Fruit fly (Drosophila melanogaster) whole organism, adult: ENCODE measurements around the gene CG14984.

ENCODE experiments used
- CG11617 ChIP-seq: fragments of 200-800 bp; sonication (Bioruptor generic); optimal IDR thresholded peaks from 2 replicates; lab custom pipeline; 2017; ENCODE audit warnings: mild to moderate bottlenecking, missing biosample characterization, missing genetic modification reagents, missing genetic modification characterization
- CG12768 ChIP-seq: fragments of 200-800 bp; sonication (Bioruptor generic); optimal IDR thresholded peaks from 2 replicates; lab custom pipeline; 2017; ENCODE audit warnings: missing biosample characterization, missing genetic modification characterization, mild to moderate bottlenecking, moderate library complexity, missing genetic modification reagents
- CG14711 ChIP-seq: fragments of 200-800 bp; sonication (Bioruptor generic); optimal IDR thresholded peaks from 2 replicates; lab custom pipeline; 2018; ENCODE audit warnings: missing biosample characterization, mild to moderate bottlenecking, missing genetic modification characterization, moderate library complexity
- CG1620 ChIP-seq: fragments of 200-800 bp; sonication (Bioruptor generic); optimal IDR thresholded peaks from 2 replicates; lab custom pipeline; 2016; ENCODE audit warnings: missing biosample characterization, missing genetic modification characterization
- CG33017 ChIP-seq: fragments of 200-800 bp; sonication (Bioruptor generic); optimal IDR thresholded peaks from 2 replicates; lab custom pipeline; 2018; ENCODE audit warnings: missing biosample characterization, mild to moderate bottlenecking, missing genetic modification characterization, moderate library complexity
- CG5204 ChIP-seq: fragments of 200-800 bp; sonication (Bioruptor generic); optimal IDR thresholded peaks from 2 replicates; lab custom pipeline; 2016; ENCODE audit warnings: missing biosample characterization, missing genetic modification characterization
- CG7045 ChIP-seq: fragments of 200-800 bp; sonication (Bioruptor generic); optimal IDR thresholded peaks from 2 replicates; lab custom pipeline; 2017; ENCODE audit warnings: missing biosample characterization, mild to moderate bottlenecking, missing genetic modification characterization
- CG7101 ChIP-seq: fragments of 200-800 bp; sonication (Bioruptor generic); optimal IDR thresholded peaks from 2 replicates; lab custom pipeline; 2018; ENCODE audit warnings: missing biosample characterization, mild to moderate bottlenecking, missing genetic modification characterization, moderate library complexity
- Clk ChIP-seq: fragments of 200-800 bp; sonication (Bioruptor generic); optimal IDR thresholded peaks from 2 replicates; lab custom pipeline; 2017; ENCODE audit warnings: missing biosample characterization, missing genetic modification characterization
- Crg-1 ChIP-seq: fragments of 200-800 bp; sonication (Bioruptor generic); optimal IDR thresholded peaks from 2 replicates; lab custom pipeline; 2016; ENCODE audit warnings: missing biosample characterization, missing genetic modification characterization
- Hr96 ChIP-seq: fragments of 200-800 bp; sonication (Bioruptor generic); optimal IDR thresholded peaks from 2 replicates; lab custom pipeline; 2016; ENCODE audit warnings: missing biosample characterization, missing genetic modification characterization
- Mnt ChIP-seq: fragments of 200-800 bp; sonication (Bioruptor generic); optimal IDR thresholded peaks from 2 replicates; lab custom pipeline; 2016; ENCODE audit warnings: missing biosample characterization, mild to moderate bottlenecking, missing genetic modification characterization
- bab1 ChIP-seq: fragments of 200-800 bp; sonication (Bioruptor generic); optimal IDR thresholded peaks from 3 replicates; lab custom pipeline; 2019; ENCODE audit warnings: missing biosample characterization, mild to moderate bottlenecking, missing genetic modification characterization, moderate library complexity
- cic ChIP-seq: fragments of 200-800 bp; sonication (Bioruptor generic); optimal IDR thresholded peaks from 2 replicates; lab custom pipeline; 2017; ENCODE audit warnings: missing biosample characterization, mild to moderate bottlenecking, missing genetic modification characterization, moderate library complexity
- cnc ChIP-seq, 2 experiments: fragments of >200 bp; optimal IDR thresholded peaks; 2 replicates each; lab custom pipeline; 2017
- kay ChIP-seq: fragments of 200-800 bp; sonication (Bioruptor generic); peaks from one replicate; lab custom pipeline; 2016; ENCODE audit warnings: missing biosample characterization, missing genetic modification characterization, borderline replicate concordance
- ovo ChIP-seq: fragments of 200-800 bp; sonication (Bioruptor generic); optimal IDR thresholded peaks from 2 replicates; lab custom pipeline; 2016; ENCODE audit warnings: missing biosample characterization, missing genetic modification characterization
- pad ChIP-seq: fragments of 200-800 bp; sonication (Bioruptor generic); optimal IDR thresholded peaks from 3 replicates; lab custom pipeline; 2017; ENCODE audit warnings: missing biosample characterization, missing genetic modification characterization, mild to moderate bottlenecking, moderate library complexity, missing genetic modification reagents
- tj ChIP-seq: fragments of 200-800 bp; sonication (Bioruptor generic); optimal IDR thresholded peaks from 3 replicates; lab custom pipeline; 2017; ENCODE audit warnings: missing biosample characterization, mild to moderate bottlenecking, missing genetic modification characterization, moderate library complexity
- toe ChIP-seq: fragments of 200-800 bp; sonication (Bioruptor generic); optimal IDR thresholded peaks from 2 replicates; lab custom pipeline; 2016; ENCODE audit warnings: missing biosample characterization, missing genetic modification characterization

Gene CG14984

DNA sequence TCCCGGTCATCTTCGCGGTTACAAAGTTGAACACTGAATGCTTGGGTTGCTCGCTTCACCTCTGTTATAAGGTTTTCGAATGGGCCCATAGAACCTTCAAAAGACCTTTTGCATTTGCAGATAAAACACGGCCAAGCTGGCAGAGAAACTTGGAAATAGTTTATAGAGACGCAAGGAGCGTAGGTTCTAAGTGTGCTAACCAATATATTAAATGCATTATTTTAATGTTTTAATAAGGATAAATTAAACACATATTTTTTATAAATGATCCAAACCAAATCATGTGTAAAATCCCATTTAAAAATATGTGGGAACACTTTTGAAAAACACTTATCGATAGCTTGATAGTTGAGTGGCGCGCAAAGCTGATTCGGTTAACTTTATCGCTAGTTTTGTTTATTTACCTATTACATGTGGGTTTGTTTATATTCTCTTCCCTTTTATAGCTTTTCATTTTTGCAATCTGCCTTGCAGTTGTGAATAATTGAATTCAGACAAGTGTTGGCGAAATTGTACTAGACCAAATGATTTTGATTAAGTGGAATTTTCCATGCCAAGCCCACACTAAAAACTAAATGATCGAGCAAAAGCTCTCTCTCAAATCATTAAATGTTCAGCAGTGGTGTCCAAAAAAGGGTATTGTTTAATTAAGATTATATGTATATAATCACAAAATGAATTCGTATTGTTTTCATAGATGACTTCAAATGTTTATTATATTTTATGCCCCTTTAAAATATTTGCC, 12.1 kb downstream of the CG14984 start, which contains the start of gene CG12766:
TSS of gene CG12766 (minus strand) at position 51 of the 745 bp plus-strand sequence.
- TF ChIP-seq CG7101 (tag; lab: Kevin White, UChicago) (peak; percentile 86), pad (GFP tag; lab: Kevin White, UChicago) (peak; percentile 10), bab1 (GFP tag; lab: Kevin White, UChicago) (peak; percentile 24), cic (GFP tag; lab: Kevin White, UChicago) (peak; percentile 86), CG1620 (GFP tag; lab: Kevin White, UChicago) (no peak), toe (no peak), Crg-1 (GFP tag; lab: Kevin White, UChicago) (no peak), Hr96 (GFP tag; lab: Kevin White, UChicago) (no peak), tj (GFP tag; lab: Kevin White, UChicago) (peak; percentile 7), kay (GFP tag; lab: Kevin White, UChicago) (peak; percentile 97), CG7045 (GFP tag; lab: Kevin White, UChicago) (peak; percentile 53), Mnt (peak; percentile 56), CG5204 (GFP tag; lab: Kevin White, UChicago) (no peak), Clk (GFP tag; lab: Kevin White, UChicago) (no peak), CG14711 (tag; lab: Kevin White, UChicago) (peak; percentile 77), cnc (optimal IDR thresholded peaks at IDR 0.05; lab: Kevin White, UChicago) (no peak), CG12768 (GFP tag; lab: Kevin White, UChicago) (peak; percentile 67), CG33017 (peak; percentile 78), ovo (GFP tag; lab: Kevin White, UChicago) (no peak), CG11617 (GFP tag; lab: Kevin White, UChicago) (peak; percentile 70)

DNA sequence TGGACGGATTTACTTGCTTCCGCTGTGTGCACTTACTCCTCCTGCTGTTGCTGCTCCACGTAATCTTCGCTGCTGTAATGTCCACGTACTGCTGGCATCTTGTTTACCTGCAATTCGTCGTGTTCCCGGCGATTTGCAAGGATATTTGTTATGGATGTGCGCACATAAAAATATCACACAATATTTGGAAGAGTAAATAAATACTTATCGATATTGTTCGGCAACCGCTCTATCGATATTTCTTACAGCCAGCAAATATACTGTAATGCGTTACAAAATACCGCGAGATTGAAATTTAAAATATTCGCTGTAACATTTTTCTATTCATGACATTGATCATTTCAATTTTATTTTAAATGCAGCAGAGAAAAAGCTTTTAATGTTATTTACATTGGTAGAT, 14.5 kb downstream of the CG14984 start, which contains the start of gene CG10866:
TSS of gene CG10866 (minus strand) at position 187 of the 400 bp plus-strand sequence.
- TF ChIP-seq tj (GFP tag; lab: Kevin White, UChicago): no peak

DNA sequence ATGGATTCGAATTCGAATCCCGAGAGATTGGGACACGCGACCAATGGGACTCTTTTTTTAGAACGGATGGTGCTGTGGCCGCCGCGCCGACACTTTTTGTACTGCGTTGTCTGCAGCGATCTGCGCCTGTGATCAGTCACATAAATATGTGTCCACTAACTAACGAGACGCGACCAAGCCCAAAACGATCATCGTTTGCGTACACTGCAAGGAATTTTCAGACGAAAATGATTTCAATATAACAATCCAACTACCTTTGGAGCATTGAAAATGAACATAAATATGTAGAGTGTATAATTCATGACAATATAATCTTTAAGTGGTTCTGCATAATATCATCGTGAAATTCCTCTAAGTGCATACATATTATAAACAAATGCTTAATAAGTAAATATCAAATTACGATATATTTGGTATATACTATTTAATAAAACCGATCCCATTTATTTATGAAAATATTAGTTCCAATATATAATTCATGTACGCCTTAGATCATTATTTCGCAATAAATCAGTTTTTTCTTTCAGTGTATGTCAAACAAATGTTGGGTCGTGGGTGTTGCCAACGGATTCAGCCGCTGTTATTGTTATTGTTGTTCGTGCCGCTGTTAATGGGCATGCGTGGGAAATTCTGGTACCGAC, 16.7 kb downstream of the CG14984 start, which contains the start of gene Eip63F-1:
TSS of gene Eip63F-1 (minus strand) at position 51 of the 641 bp plus-strand sequence.
- TF ChIP-seq CG33017: no peak
- TF ChIP-seq Mnt: no peak
- TF ChIP-seq CG14711 (tag; lab: Kevin White, UChicago): no peak
- TF ChIP-seq Clk (GFP tag; lab: Kevin White, UChicago): no peak
- no peak for TF ChIP-seq tj (GFP tag; lab: Kevin White, UChicago)
- no peak for TF ChIP-seq kay (GFP tag; lab: Kevin White, UChicago)
- TF ChIP-seq CG11617 (GFP tag; lab: Kevin White, UChicago): no peak
- no peak for TF ChIP-seq ovo (GFP tag; lab: Kevin White, UChicago)
- no peak for TF ChIP-seq cnc (optimal IDR thresholded peaks at IDR 0.05; lab: Kevin White, UChicago)
- TF ChIP-seq pad (GFP tag; lab: Kevin White, UChicago): no peak

DNA sequence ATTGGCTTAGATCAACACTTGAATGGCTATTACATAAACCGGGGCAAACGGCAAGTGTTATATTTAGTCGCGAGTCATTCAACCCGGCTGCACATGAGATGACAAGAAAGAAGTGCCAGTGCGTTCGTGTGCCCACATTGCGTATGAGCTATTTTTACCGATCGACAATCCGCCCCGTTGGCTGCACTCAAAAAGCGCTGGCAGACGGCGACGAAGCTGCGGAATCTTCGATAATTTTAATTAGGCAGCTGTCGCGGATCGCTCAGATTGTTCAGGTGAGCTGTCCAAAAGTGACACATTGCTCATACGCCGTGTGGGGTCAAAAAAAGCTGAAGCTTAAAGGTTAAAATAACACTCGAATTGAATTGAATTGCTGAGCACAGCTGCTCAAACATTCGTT, 18.2 kb downstream of the CG14984 start:
- TF ChIP-seq Hr96 (GFP tag; lab: Kevin White, UChicago): no peak
- TF ChIP-seq CG12768 (GFP tag; lab: Kevin White, UChicago): no peak
- TF ChIP-seq CG7101 (tag; lab: Kevin White, UChicago): no peak
- TF ChIP-seq cic (GFP tag; lab: Kevin White, UChicago): no peak
- no peak for TF ChIP-seq bab1 (GFP tag; lab: Kevin White, UChicago)
- no peak for TF ChIP-seq Crg-1 (GFP tag; lab: Kevin White, UChicago)
- TF ChIP-seq CG33017: no peak
- no peak for TF ChIP-seq Mnt
- no peak for TF ChIP-seq CG11617 (GFP tag; lab: Kevin White, UChicago)
- TF ChIP-seq kay (GFP tag; lab: Kevin White, UChicago): no peak
- no peak for TF ChIP-seq CG14711 (tag; lab: Kevin White, UChicago)
- TF ChIP-seq tj (GFP tag; lab: Kevin White, UChicago): no peak

DNA sequence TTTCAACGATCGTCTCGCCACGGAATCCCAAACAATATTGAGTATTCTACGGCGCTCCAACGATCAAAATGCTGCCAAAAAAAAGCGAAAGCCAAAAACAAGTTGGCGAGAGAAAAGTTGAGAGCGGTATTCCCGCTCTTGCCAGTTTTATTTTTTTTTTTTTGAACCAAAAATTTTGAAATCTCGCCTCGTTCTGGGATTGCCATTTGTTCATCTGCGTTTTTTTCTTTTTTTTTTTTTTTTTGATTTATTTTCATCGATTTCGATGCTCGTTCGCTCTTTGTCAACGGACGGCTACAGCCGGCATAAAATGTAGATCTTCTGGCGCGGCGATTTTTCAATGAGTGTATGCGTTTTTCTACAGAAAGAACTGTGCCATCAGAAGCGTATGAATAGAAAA, 18.8 kb downstream of the CG14984 start:
- TF ChIP-seq kay (GFP tag; lab: Kevin White, UChicago): peak; percentile 59
- TF ChIP-seq CG5204 (GFP tag; lab: Kevin White, UChicago): no peak

DNA sequence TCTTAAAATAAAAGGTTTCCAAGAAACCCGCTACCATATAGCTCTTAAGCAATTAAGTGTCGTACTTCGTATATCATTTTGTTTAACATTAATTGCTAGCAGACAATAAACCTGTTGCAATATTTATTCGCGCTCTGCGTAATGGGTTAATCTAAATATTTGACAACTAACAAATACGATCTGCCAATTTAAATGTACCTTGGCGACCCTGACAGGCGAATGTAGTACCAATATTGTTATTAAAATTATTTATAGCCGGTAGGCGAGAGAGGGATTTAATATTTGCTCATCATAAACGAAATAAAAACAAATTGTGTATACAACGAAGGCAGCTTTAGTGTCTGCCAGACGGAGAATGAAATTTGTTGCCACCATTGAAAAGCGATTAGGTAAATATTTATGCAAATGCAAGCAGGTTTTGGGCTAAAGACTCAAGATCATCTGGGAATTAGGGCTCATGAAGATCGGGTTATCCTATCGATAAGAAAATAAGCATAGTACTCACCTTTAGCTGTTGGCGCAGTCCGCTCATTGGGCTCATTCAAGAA, 19.5 kb downstream of the CG14984 start:
- peak; percentile 25 for TF ChIP-seq CG7101 (tag; lab: Kevin White, UChicago)
- TF ChIP-seq kay (GFP tag; lab: Kevin White, UChicago): peak; percentile 65
- no peak for TF ChIP-seq CG1620 (GFP tag; lab: Kevin White, UChicago)
